Fruit fly (Drosophila melanogaster) whole organism, pupa: ENCODE data around the gene Ir94c.

Experiments
- CG10348 ChIP-seq: fragments of 200-800 bp; sonication (Bioruptor generic); IDR thresholded peaks from 2 replicates; pipeline ENCODE4 v1.3.6; 2022; ENCODE audit warnings: missing biosample characterization, missing genetic modification characterization
- CG12605 ChIP-seq: fragments of 200-800 bp; sonication (Bioruptor generic); IDR thresholded peaks from 2 replicates; pipeline ENCODE4 v1.3.6; 2022; ENCODE audit warnings: missing biosample characterization, missing genetic modification characterization
- CG13204 ChIP-seq: fragments of 200-800 bp; sonication (Bioruptor generic); optimal IDR thresholded peaks from 2 replicates; lab custom pipeline; 2018; ENCODE audit warnings: missing biosample characterization, mild to moderate bottlenecking, missing genetic modification characterization, moderate library complexity
- CG15710 ChIP-seq: fragments of 200-800 bp; sonication (Bioruptor generic); optimal IDR thresholded peaks from 2 replicates; lab custom pipeline; 2018; ENCODE audit warnings: missing biosample characterization, mild to moderate bottlenecking, missing genetic modification characterization, moderate library complexity
- CG32121 ChIP-seq: fragments of 200-800 bp; sonication (Bioruptor generic); IDR thresholded peaks from 2 replicates; pipeline ENCODE4 v1.3.6; 2022; ENCODE audit warnings: missing biosample characterization, missing genetic modification characterization
- Pif1B ChIP-seq: fragments of 200-800 bp; sonication (Bioruptor generic); optimal IDR thresholded peaks from 3 replicates; lab custom pipeline; 2016; ENCODE audit warnings: missing biosample characterization, missing genetic modification characterization
- Snoo ChIP-seq: fragments of 200-800 bp; sonication (Bioruptor generic); optimal IDR thresholded peaks from 3 replicates; lab custom pipeline; 2017; ENCODE audit warnings: missing biosample characterization, mild to moderate bottlenecking, missing genetic modification characterization, inconsistent platforms
- rn ChIP-seq: fragments of 200-800 bp; sonication (Bioruptor generic); IDR thresholded peaks from 2 replicates; pipeline ENCODE4 v1.3.6; 2022; ENCODE audit warnings: missing biosample characterization, missing genetic modification characterization

DNA sequence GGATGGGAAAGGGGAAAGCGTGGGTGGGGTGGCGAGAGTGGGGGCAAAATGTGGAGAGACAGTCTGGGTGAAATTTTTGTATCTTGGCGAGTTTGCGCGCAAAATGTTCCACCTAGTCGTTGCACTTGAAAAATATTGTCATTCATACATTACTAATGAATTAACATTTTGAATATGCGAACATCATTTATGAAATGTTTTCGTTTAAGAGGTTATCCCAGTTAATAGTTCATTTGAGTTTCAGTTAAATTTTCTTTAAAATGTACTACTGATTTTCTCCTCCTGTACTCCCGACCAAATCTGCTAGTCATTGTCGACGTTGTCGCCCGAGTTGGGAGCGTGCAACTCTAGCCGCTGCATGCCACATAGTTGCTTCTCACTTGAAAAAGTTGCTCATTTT is 30.7 kb upstream of the Ir94c start:
- TF ChIP-seq CG15710 = peak; percentile 14
- no peak for TF ChIP-seq Pif1B (GFP tag; lab: Kevin White, UChicago)
- no peak for TF ChIP-seq CG13204 (GFP tag; lab: Kevin White, UChicago)
- peak; percentile 78; the same call in 1 of the 2 replicates for TF ChIP-seq CG12605 (GFP tag; lab: Robert Waterston, UW)
- peak; percentile 55 for TF ChIP-seq rn (GFP tag; lab: Robert Waterston, UW)
- no peak for TF ChIP-seq CG10348 (GFP tag; lab: Robert Waterston, UW)
- no peak for TF ChIP-seq Snoo (tag; lab: Kevin White, UChicago)
- TF ChIP-seq CG32121 (GFP tag; lab: Robert Waterston, UW) = peak; percentile 77
